Fruit fly (Drosophila melanogaster) whole organism, wandering third instar larva: ENCODE results near the gene CG31804.

ENCODE experiments used
- Abd-B ChIP-seq: fragments of >200 bp; optimal IDR thresholded peaks from 2 replicates; lab custom pipeline; 2017; ENCODE audit warnings: missing biosample characterization, missing genetic modification characterization
- CrebA ChIP-seq: fragments of 200-800 bp; sonication (Bioruptor generic); optimal IDR thresholded peaks from 2 replicates; lab custom pipeline; 2016; ENCODE audit warnings: missing biosample characterization, mild to moderate bottlenecking, missing genetic modification characterization, borderline replicate concordance
- HLH106 ChIP-seq: fragments of 200-800 bp; optimal IDR thresholded peaks from 3 replicates; lab custom pipeline; 2019; ENCODE audit warnings: missing biosample characterization, mild to moderate bottlenecking, missing genetic modification characterization, moderate library complexity
- Hr78 ChIP-seq: fragments of >200 bp; optimal IDR thresholded peaks from 2 replicates; lab custom pipeline; 2017; ENCODE audit warnings: missing biosample characterization, missing genetic modification characterization
- Mio ChIP-seq: sonication (Bioruptor generic); optimal IDR thresholded peaks from 2 replicates; lab custom pipeline; 2016; ENCODE audit warnings: missing biosample characterization, missing genetic modification characterization
- OdsH ChIP-seq: fragments of 200-800 bp; sonication (Bioruptor generic); optimal IDR thresholded peaks from 2 replicates; lab custom pipeline; 2016; ENCODE audit warnings: missing biosample characterization, mild to moderate bottlenecking, missing genetic modification characterization
- Sp1 ChIP-seq: fragments of 200-800 bp; sonication (Bioruptor generic); optimal IDR thresholded peaks from 3 replicates; lab custom pipeline; 2019; ENCODE audit warnings: missing biosample characterization, mild to moderate bottlenecking, missing genetic modification characterization, moderate library complexity
- dmrt93B ChIP-seq: fragments of 200-800 bp; sonication (Bioruptor generic); optimal IDR thresholded peaks from 2 replicates; lab custom pipeline; 2018; ENCODE audit warnings: missing biosample characterization, mild to moderate bottlenecking, missing genetic modification characterization
- dsf ChIP-seq: sonication (Bioruptor generic); optimal IDR thresholded peaks from 2 replicates; lab custom pipeline; 2016; ENCODE audit warnings: missing biosample characterization, missing genetic modification characterization, borderline replicate concordance
- fru ChIP-seq: fragments of 200-800 bp; sonication (Bioruptor generic); optimal IDR thresholded peaks from 3 replicates; lab custom pipeline; 2016; ENCODE audit warnings: missing biosample characterization, mild to moderate bottlenecking, missing genetic modification characterization
- h ChIP-seq: fragments of 200-800 bp; sonication (Bioruptor generic); optimal IDR thresholded peaks from 3 replicates; lab custom pipeline; 2016; ENCODE audit warnings: missing biosample characterization, mild to moderate bottlenecking, missing genetic modification characterization
- pan ChIP-seq: fragments of >200 bp; optimal IDR thresholded peaks from 2 replicates; lab custom pipeline; 2017
- woc ChIP-seq: sonication (Bioruptor generic); optimal IDR thresholded peaks from 2 replicates; lab custom pipeline; 2016; ENCODE audit warnings: missing biosample characterization, mild to moderate bottlenecking, missing genetic modification characterization

DNA sequence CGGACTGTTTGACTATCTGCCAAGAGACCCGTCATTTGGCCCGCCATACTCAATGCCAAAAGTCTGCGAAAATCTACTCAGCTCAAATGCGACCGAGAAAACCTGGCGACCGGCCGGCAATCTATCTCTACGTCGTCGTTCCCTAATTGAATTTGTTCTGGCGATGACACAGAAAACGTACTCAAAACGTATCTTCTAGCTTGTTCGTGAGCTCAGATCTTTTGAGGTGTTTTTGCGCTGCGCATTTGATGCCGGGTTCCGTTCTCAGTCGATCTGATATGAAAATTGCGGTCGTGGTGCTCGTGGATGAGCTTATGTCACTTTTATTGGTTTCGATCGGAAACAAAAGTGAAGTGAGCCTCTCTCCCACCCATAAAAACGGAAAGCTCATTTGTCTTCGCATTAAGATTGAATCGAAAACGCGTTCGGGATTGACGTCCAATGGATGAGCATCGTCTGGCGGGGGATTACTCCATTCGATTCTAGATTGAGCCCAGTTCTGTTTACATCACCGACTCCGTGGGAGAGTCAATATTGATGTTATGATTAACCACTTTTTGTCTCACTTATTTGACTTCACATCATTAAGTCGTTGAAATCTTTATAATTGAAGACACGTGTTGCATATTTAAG lies 24.6 kb downstream of the CG31804 start:
- TF ChIP-seq Mio (GFP tag; lab: Kevin White, UChicago), result no peak
- no peak for TF ChIP-seq fru (GFP tag; lab: Kevin White, UChicago)
- no peak for TF ChIP-seq Hr78 (GFP tag; lab: Kevin White, UChicago)
- no peak for TF ChIP-seq Sp1 (GFP tag; lab: Kevin White, UChicago)
- TF ChIP-seq HLH106 (tag; lab: Kevin White, UChicago), result no peak
- no peak for TF ChIP-seq dmrt93B (GFP tag; lab: Kevin White, UChicago)
- no peak for TF ChIP-seq OdsH (GFP tag; lab: Kevin White, UChicago)
- peak; percentile 27 for TF ChIP-seq h (GFP tag; lab: Kevin White, UChicago)
- no peak for TF ChIP-seq dsf (GFP tag; lab: Kevin White, UChicago)
- no peak for TF ChIP-seq Abd-B
- no peak for TF ChIP-seq CrebA
- TF ChIP-seq pan, result no peak
- no peak for TF ChIP-seq woc
